Worm (Caenorhabditis elegans) whole organism, L1 larva: ENCODE data around the gene T26E4.9.
A peak's percentile ranks its signal among the peaks of the same experiment; 100 is the strongest.

ENCODE experiments used
- C16A3.4 ChIP-seq: fragments of 150-350 bp; optimal IDR thresholded peaks from 2 replicates; lab custom pipeline; 2014; ENCODE audit warnings: missing biosample characterization, missing genetic modification characterization
- F16B12.6 ChIP-seq: fragments of 150-350 bp; optimal IDR thresholded peaks from 2 replicates; lab custom pipeline; 2014; ENCODE audit warnings: missing biosample characterization, missing genetic modification characterization
- Y116A8C.19 ChIP-seq: sonication (generic microtip); optimal IDR thresholded peaks from 2 replicates; lab custom pipeline; 2016; ENCODE audit warnings: missing compliant biosample characterization, missing genetic modification characterization, borderline replicate concordance
- aha-1 ChIP-seq: fragments of 150-350 bp; optimal IDR thresholded peaks from 2 replicates; lab custom pipeline; 2014; ENCODE audit warnings: missing biosample characterization, missing genetic modification characterization
- alr-1 ChIP-seq: fragments of 200-800 bp; sonication (Bioruptor generic); optimal IDR thresholded peaks from 2 replicates; lab custom pipeline; 2018; ENCODE audit warnings: borderline replicate concordance, mild to moderate bottlenecking, missing genetic modification characterization, missing compliant biosample characterization
- aly-2 ChIP-seq: fragments of 150-350 bp; optimal IDR thresholded peaks from 2 replicates; lab custom pipeline; 2014; ENCODE audit warnings: missing biosample characterization, missing genetic modification characterization
- ama-1 ChIP-seq: fragments of 150-350 bp; optimal IDR thresholded peaks from 2 replicates; lab custom pipeline; 2014
- blmp-1 ChIP-seq: fragments of 150-350 bp; optimal IDR thresholded peaks from 2 replicates; lab custom pipeline; 2014; ENCODE audit warnings: missing biosample characterization, missing genetic modification characterization
- ceh-82 ChIP-seq, 3 experiments: fragments of 150-350 bp in 1 of 3; sonication (generic microtip) in 2 of 3; optimal IDR thresholded peaks; 2 replicates each; lab custom pipeline; 2014 to 2017; ENCODE audit warnings: missing biosample characterization in 3 of 3, missing genetic modification characterization in 3 of 3
- dpl-1 ChIP-seq, 3 experiments: fragments of 150-350 bp in 2 of 3; sonication (generic microtip) in 1 of 3; optimal IDR thresholded peaks; 2 replicates each; lab custom pipeline; 2014 to 2017; ENCODE audit warnings: missing biosample characterization in 3 of 3, missing genetic modification characterization in 3 of 3, missing genetic modification reagents in 3 of 3
- dsc-1 ChIP-seq: sonication (generic microtip); optimal IDR thresholded peaks from 2 replicates; lab custom pipeline; 2016; ENCODE audit warnings: mild to moderate bottlenecking, missing genetic modification characterization, missing compliant biosample characterization
- efl-1 ChIP-seq, 4 experiments: fragments of 150-350 bp; optimal IDR thresholded peaks in 3 of 4; peaks in 1 of 4; 1 replicate in 1 of 4; 2 replicates in 3 of 4; lab custom pipeline; 2014; ENCODE audit warnings: missing biosample characterization in 2 of 4, missing genetic modification characterization in 2 of 4, missing genetic modification reagents in 2 of 4
- efl-3 ChIP-seq: fragments of 200-800 bp; sonication (Bioruptor generic); optimal IDR thresholded peaks from 2 replicates; lab custom pipeline; 2018; ENCODE audit warnings: mild to moderate bottlenecking, missing genetic modification characterization, missing compliant biosample characterization
- elt-2 ChIP-seq: sonication (generic microtip); optimal IDR thresholded peaks from 2 replicates; lab custom pipeline; 2016; ENCODE audit warnings: missing genetic modification characterization, mild to moderate bottlenecking, inconsistent platforms, missing compliant biosample characterization, missing genetic modification reagents
- ets-5 ChIP-seq: fragments of 200-800 bp; sonication (Bioruptor generic); IDR thresholded peaks from 2 replicates; pipeline ENCODE4 v1.3.6; 2022; ENCODE audit warnings: missing genetic modification characterization, missing compliant biosample characterization
- fkh-8 ChIP-seq: sonication (generic microtip); optimal IDR thresholded peaks from 2 replicates; lab custom pipeline; 2016; ENCODE audit warnings: mild to moderate bottlenecking, missing genetic modification characterization, missing compliant biosample characterization
- fos-1 ChIP-seq: fragments of 150-350 bp; optimal IDR thresholded peaks from 2 replicates; lab custom pipeline; 2014; ENCODE audit warnings: missing biosample characterization, missing genetic modification characterization
- grh-1 ChIP-seq: fragments of 200-800 bp; sonication (Bioruptor generic); IDR thresholded peaks from 2 replicates; pipeline ENCODE4 v1.3.6; 2022; ENCODE audit warnings: missing genetic modification reagents, missing genetic modification characterization, missing compliant biosample characterization
- hlh-17 ChIP-seq: fragments of 200-800 bp; sonication (Bioruptor generic); optimal IDR thresholded peaks from 2 replicates; lab custom pipeline; 2018; ENCODE audit warnings: missing genetic modification characterization, mild to moderate bottlenecking, missing compliant biosample characterization, moderate library complexity, borderline replicate concordance
- hpl-2 ChIP-seq: fragments of 150-350 bp; optimal IDR thresholded peaks from 2 replicates; lab custom pipeline; 2014; ENCODE audit warnings: missing biosample characterization, missing genetic modification reagents, missing genetic modification characterization
- isw-1 ChIP-seq: fragments of 200-800 bp; sonication (Bioruptor generic); IDR thresholded peaks from 2 replicates; pipeline ENCODE4 v1.3.6; 2022; ENCODE audit warnings: missing genetic modification characterization, missing compliant biosample characterization
- lin-13 ChIP-seq: fragments of 150-350 bp; optimal IDR thresholded peaks from 2 replicates; lab custom pipeline; 2014; ENCODE audit warnings: missing biosample characterization, missing genetic modification reagents, missing genetic modification characterization
- lin-14 ChIP-seq: fragments of 200-800 bp; sonication (Bioruptor generic); optimal IDR thresholded peaks from 2 replicates; lab custom pipeline; 2018; ENCODE audit warnings: mild to moderate bottlenecking, missing genetic modification characterization, moderate library complexity, missing compliant biosample characterization
- lin-35 ChIP-seq, 2 experiments: fragments of 150-350 bp; optimal IDR thresholded peaks; 2 replicates each; lab custom pipeline; 2014; ENCODE audit warnings: missing biosample characterization in 2 of 2, missing genetic modification characterization in 2 of 2, missing genetic modification reagents in 2 of 2
- lin-39 ChIP-seq: fragments of 150-350 bp; optimal IDR thresholded peaks from 2 replicates; lab custom pipeline; 2014; ENCODE audit warnings: missing biosample characterization, missing genetic modification reagents, missing genetic modification characterization
- lir-3 ChIP-seq: sonication (generic microtip); optimal IDR thresholded peaks from 2 replicates; lab custom pipeline; 2016; ENCODE audit warnings: mild to moderate bottlenecking, missing genetic modification characterization, moderate library complexity, missing compliant biosample characterization; ENCODE audit not compliant: poor library complexity
- lsy-2 ChIP-seq, 2 experiments: fragments of 150-350 bp; optimal IDR thresholded peaks; 2 replicates each; lab custom pipeline; 2014; ENCODE audit warnings: missing biosample characterization in 2 of 2, missing genetic modification characterization in 2 of 2
- mab-9 ChIP-seq: fragments of 200-800 bp; sonication (Bioruptor generic); IDR thresholded peaks from 2 replicates; pipeline ENCODE4 v1.3.6; 2022; ENCODE audit warnings: missing genetic modification reagents, missing genetic modification characterization, missing compliant biosample characterization
- mef-2 ChIP-seq: fragments of 150-350 bp; optimal IDR thresholded peaks from 2 replicates; lab custom pipeline; 2014; ENCODE audit warnings: missing biosample characterization, missing genetic modification characterization
- nhr-12 ChIP-seq: sonication (generic microtip); optimal IDR thresholded peaks from 2 replicates; lab custom pipeline; 2017; ENCODE audit warnings: missing biosample characterization, missing genetic modification characterization
- nhr-19 ChIP-seq: fragments of 200-800 bp; sonication (Bioruptor generic); conservative IDR thresholded peaks from 2 replicates; pipeline ENCODE4 v1.3.6; 2022; ENCODE audit warnings: missing genetic modification characterization, missing compliant biosample characterization
- nhr-28 ChIP-seq: fragments of 150-350 bp; optimal IDR thresholded peaks from 2 replicates; lab custom pipeline; 2014; ENCODE audit warnings: missing biosample characterization, missing genetic modification characterization
- nhr-71 ChIP-seq: sonication (generic microtip); optimal IDR thresholded peaks from 2 replicates; lab custom pipeline; 2016; ENCODE audit warnings: mild to moderate bottlenecking, missing genetic modification characterization, moderate library complexity, missing compliant biosample characterization
- nhr-76 ChIP-seq: sonication (generic microtip); optimal IDR thresholded peaks from 2 replicates; lab custom pipeline; 2017; ENCODE audit warnings: missing biosample characterization, missing genetic modification characterization
- pax-3 ChIP-seq: fragments of 200-800 bp; sonication (Bioruptor generic); optimal IDR thresholded peaks from 2 replicates; lab custom pipeline; 2018; ENCODE audit warnings: mild to moderate bottlenecking, missing genetic modification characterization, moderate library complexity, missing compliant biosample characterization
- rnt-1 ChIP-seq: sonication (generic microtip); optimal IDR thresholded peaks from 2 replicates; lab custom pipeline; 2016; ENCODE audit warnings: mild to moderate bottlenecking, missing genetic modification characterization, moderate library complexity, missing compliant biosample characterization
- skn-1 ChIP-seq: fragments of 150-350 bp; optimal IDR thresholded peaks from 2 replicates; lab custom pipeline; 2014; ENCODE audit warnings: missing biosample characterization, missing genetic modification characterization
- snu-23 ChIP-seq: sonication (generic microtip); optimal IDR thresholded peaks from 2 replicates; lab custom pipeline; 2016; ENCODE audit warnings: missing genetic modification characterization, missing compliant biosample characterization
- sptf-1 ChIP-seq: fragments of 150-350 bp; optimal IDR thresholded peaks from 2 replicates; lab custom pipeline; 2014; ENCODE audit warnings: missing biosample characterization, missing genetic modification characterization
- sup-37 ChIP-seq: fragments of 200-800 bp; sonication (Bioruptor generic); optimal IDR thresholded peaks from 2 replicates; lab custom pipeline; 2018; ENCODE audit warnings: mild to moderate bottlenecking, missing genetic modification characterization, missing compliant biosample characterization
- swsn-7 ChIP-seq: sonication (generic microtip); optimal IDR thresholded peaks from 2 replicates; lab custom pipeline; 2016; ENCODE audit warnings: missing genetic modification characterization, missing compliant biosample characterization
- tlp-1 ChIP-seq: fragments of 150-350 bp; optimal IDR thresholded peaks from 2 replicates; lab custom pipeline; 2014; ENCODE audit warnings: missing biosample characterization, missing genetic modification characterization
- unc-130 ChIP-seq: fragments of 150-350 bp; optimal IDR thresholded peaks from 2 replicates; lab custom pipeline; 2017; ENCODE audit warnings: missing biosample characterization, missing genetic modification characterization, inconsistent platforms
- unc-86 ChIP-seq: sonication (generic microtip); optimal IDR thresholded peaks from 2 replicates; lab custom pipeline; 2016; ENCODE audit warnings: missing genetic modification characterization, missing compliant biosample characterization
- zip-4 ChIP-seq: fragments of 200-800 bp; sonication (Bioruptor generic); optimal IDR thresholded peaks from 2 replicates; lab custom pipeline; 2018; ENCODE audit warnings: mild to moderate bottlenecking, missing genetic modification characterization, moderate library complexity, missing compliant biosample characterization

Gene T26E4.9

DNA sequence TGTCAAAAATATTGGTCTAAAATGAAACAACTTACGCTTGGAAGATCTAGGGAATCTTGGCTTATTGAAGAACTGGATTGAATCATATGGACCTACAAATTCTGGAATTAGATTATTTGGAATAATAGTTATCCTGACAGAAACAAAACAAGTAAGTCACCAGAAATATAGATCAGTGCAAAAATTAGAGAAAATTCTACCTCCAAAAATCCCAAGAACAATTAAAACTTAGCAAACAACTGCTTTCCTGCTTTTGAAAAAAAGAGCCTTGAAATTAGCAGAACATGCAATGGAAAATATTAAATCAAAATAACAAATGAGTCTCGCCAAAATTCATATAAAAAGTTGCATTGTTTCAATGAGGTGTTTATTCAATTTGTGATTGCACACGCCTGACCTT lies 29.4 kb downstream of the T26E4.9 start, which contains the start of gene nhr-60:
Gene nhr-60, minus strand, starts transcription at position 101 of the 400 bp plus-strand sequence.
- TF ChIP-seq ama-1 = no peak
- no peak for TF ChIP-seq fos-1
- TF ChIP-seq skn-1 (tag; lab: Kevin White, UChicago) = no peak
- no peak for TF ChIP-seq aha-1 (tag; lab: Kevin White, UChicago)
- TF ChIP-seq mab-9 (GFP tag; lab: Robert Waterston, UW) = no peak
- no peak for TF ChIP-seq zip-4
- TF ChIP-seq ets-5 (GFP tag; lab: Robert Waterston, UW) = no peak

DNA sequence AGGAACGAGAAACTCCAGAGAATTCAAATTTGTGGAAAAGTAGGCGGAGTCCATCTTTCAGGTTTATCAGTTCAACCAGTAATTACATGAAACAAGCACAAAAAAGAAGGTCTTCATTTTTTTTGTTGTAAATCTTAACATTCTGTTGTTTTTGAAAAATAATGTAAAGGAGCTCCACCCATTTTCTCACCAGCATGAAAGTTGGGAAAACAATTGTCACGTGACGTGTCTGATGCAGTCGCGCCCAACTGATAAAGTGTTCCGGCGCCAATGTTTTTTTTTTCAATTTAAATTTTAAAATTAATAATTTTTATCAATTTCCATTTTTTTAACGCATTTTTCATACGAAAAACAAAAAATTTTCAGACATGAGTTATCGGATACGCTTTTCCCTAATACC lies 33.5 kb downstream of the T26E4.9 start, which contains the start of gene F57A10.4:
Gene F57A10.4, plus strand, starts transcription at position 367 of the 400 bp plus-strand sequence.
- no peak for TF ChIP-seq efl-1 (optimal IDR thresholded peaks at IDR 0.05; lab: Kevin White, UChicago)
- peak in 1 of 2 experiments; percentile 81 for TF ChIP-seq efl-1 (GFP tag; optimal IDR thresholded peaks at IDR 0.05 in 1 of 2; lab: Kevin White, UChicago)
- TF ChIP-seq lsy-2 (tag; optimal IDR thresholded peaks at IDR 0.05; lab: Kevin White, UChicago) = no peak

DNA sequence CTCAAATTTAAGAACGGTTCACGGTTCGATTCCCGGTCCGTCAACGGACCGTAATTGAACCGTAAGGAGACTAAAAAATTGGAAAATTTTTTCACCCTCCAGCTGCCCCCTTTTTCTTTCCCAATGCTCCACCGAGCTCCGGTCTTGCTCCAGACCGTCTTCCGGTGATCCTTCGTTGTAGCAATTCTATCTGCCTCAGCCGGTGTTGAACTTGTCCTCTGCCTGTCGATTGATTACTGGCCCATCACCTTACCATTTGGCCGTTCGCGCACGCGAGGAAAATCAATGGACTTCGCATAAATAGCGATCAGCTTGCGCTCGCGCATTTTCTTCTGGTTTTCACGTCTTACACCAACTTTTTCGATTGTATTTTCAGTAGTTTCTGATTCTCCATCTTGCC lies 35.1 kb downstream of the T26E4.9 start:
- peak; percentile 17; the same call in 1 of the 2 replicates for TF ChIP-seq nhr-19 (GFP tag; lab: Robert Waterston, UW)

ce11 chrV:15766122-15766594 lies 36.4 kb downstream of the T26E4.9 start, which contains the start of the genes haf-3 and F57A10.2:
Gene haf-3, minus strand, starts transcription at chrV:15766172.
Gene F57A10.2, plus strand, starts transcription at chrV:15766575.
- TF ChIP-seq nhr-76 (tag; lab: Kevin White, UChicago) (no peak), rnt-1 (peak; percentile 97), isw-1 (GFP tag; lab: Robert Waterston, UW) (peak; percentile 91), blmp-1 (peak; percentile 79), sup-37 (GFP tag; lab: Kevin White, UChicago) (peak; percentile 80), nhr-28 (tag; lab: Kevin White, UChicago) (peak; percentile 39), snu-23 (GFP tag; lab: Kevin White, UChicago) (peak; percentile 97), ets-5 (GFP tag; lab: Robert Waterston, UW) (no peak), unc-86 (tag; lab: Kevin White, UChicago) (peak; percentile 92), nhr-19 (GFP tag; lab: Robert Waterston, UW) (peak; percentile 95), sptf-1 (tag; lab: Kevin White, UChicago) (no peak), lir-3 (tag; lab: Kevin White, UChicago) (peak; percentile 76), pax-3 (tag; lab: Kevin White, UChicago) (peak; percentile 80), tlp-1 (tag; lab: Kevin White, UChicago) (no peak), alr-1 (tag; lab: Kevin White, UChicago) (no peak), swsn-7 (peak; percentile 95), mef-2 (tag; lab: Kevin White, UChicago) (peak; percentile 45), hlh-17 (GFP tag; lab: Kevin White, UChicago) (no peak), lin-35 (GFP tag; optimal IDR thresholded peaks at IDR 0.05; lab: Kevin White, UChicago) (peak; percentile 99), elt-2 (tag; lab: Kevin White, UChicago) (peak; percentile 80), C16A3.4 (peak; percentile 90), hpl-2 (GFP tag; lab: Kevin White, UChicago) (peak; percentile 11), ceh-82 (tag; optimal IDR thresholded peaks at IDR 0.05; lab: Kevin White, UChicago) (peak; percentile 96 to 97 (median 97)), dsc-1 (tag; lab: Kevin White, UChicago) (peak; percentile 97), F16B12.6 (tag; lab: Kevin White, UChicago) (peak; percentile 66), lin-39 (tag; lab: Kevin White, UChicago) (peak; percentile 94), efl-3 (GFP tag; lab: Kevin White, UChicago) (peak; percentile 60), aha-1 (tag; lab: Kevin White, UChicago) (peak; percentile 54), fkh-8 (tag; lab: Kevin White, UChicago) (peak; percentile 92), nhr-12 (no peak), dpl-1 (GFP tag; optimal IDR thresholded peaks at IDR 0.05; lab: Kevin White, UChicago) (peak; percentile 99), zip-4 (peak; percentile 85), lin-14 (GFP tag; lab: Kevin White, UChicago) (peak; percentile 95), aly-2 (peak; percentile 87), nhr-71 (tag; lab: Kevin White, UChicago) (peak; percentile 96), grh-1 (peak; percentile 93), lin-13 (GFP tag; lab: Kevin White, UChicago) (peak; percentile 91), unc-130 (tag; lab: Kevin White, UChicago) (peak; percentile 90), Y116A8C.19 (no peak)
